Fruit fly (Drosophila melanogaster): Measurements from ENCODE around the gene CG42590.
A peak's percentile ranks its signal among the peaks of the same experiment; 100 is the strongest.

Gene CG42590

DNA sequence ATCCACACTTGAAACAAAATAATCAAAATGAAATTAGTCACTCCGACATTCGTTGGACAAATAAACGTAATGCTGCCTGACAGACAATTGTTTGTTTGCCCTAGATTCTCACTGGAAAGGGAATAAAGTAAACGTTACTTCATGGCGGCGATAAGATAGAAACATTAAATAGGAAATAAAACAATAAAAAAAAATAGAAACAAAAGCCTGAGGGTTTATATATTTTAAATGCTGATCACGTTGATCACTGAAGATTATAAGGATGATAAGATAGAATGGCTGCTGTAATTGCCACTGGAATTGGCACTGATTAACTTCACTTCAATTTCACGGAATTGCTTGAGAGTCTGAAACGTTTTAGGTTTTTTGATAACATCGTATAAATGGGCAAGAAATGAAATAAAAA lies 50.4 kb downstream of the CG42590 start (continued):
- no peak for TF ChIP-seq D (optimal IDR thresholded peaks at IDR 0.05)
- TF ChIP-seq D (GFP tag; optimal IDR thresholded peaks at IDR 0.05) = no peak
- no peak for TF ChIP-seq otp (GFP tag; IDR thresholded peaks at IDR 0.05)
- peak; percentile 68 for TF ChIP-seq CG4707 (GFP tag; optimal IDR thresholded peaks at IDR 0.05)
- no peak for TF ChIP-seq CG31224 (GFP tag; IDR thresholded peaks at IDR 0.05)
- TF ChIP-seq zfh1 (GFP tag; IDR thresholded peaks at IDR 0.05) = no peak
- TF ChIP-seq CG1792 (GFP tag; optimal IDR thresholded peaks at IDR 0.05) = no peak
- TF ChIP-seq CG2875 (GFP tag; optimal IDR thresholded peaks at IDR 0.05) = peak; percentile 37
- no peak for TF ChIP-seq CG10565 (GFP tag; optimal IDR thresholded peaks at IDR 0.05)
- peak; percentile 7 for TF ChIP-seq CG18262 (tag; optimal IDR thresholded peaks at IDR 0.05)
- no peak for TF ChIP-seq B-H1 (GFP tag; IDR thresholded peaks at IDR 0.05)
- no peak for TF ChIP-seq ranshi (GFP tag; IDR thresholded peaks at IDR 0.05)
- TF ChIP-seq Vsx1 (GFP tag; optimal IDR thresholded peaks at IDR 0.05) = peak; percentile 58
- TF ChIP-seq CG17802 (tag; optimal IDR thresholded peaks at IDR 0.05) = no peak
- TF ChIP-seq CG15514 (GFP tag; optimal IDR thresholded peaks at IDR 0.05) = no peak
- peak; percentile 60 for TF ChIP-seq CG7987 (GFP tag; optimal IDR thresholded peaks at IDR 0.05)
- TF ChIP-seq CG11093 (GFP tag; IDR thresholded peaks at IDR 0.05) = no peak
- TF ChIP-seq CG5953 (GFP tag; IDR thresholded peaks at IDR 0.05) = no peak
- TF ChIP-seq Taf1 (GFP tag; IDR thresholded peaks at IDR 0.05) = no peak
- TF ChIP-seq tll (GFP tag; optimal IDR thresholded peaks at IDR 0.05) = no peak
- no peak for TF ChIP-seq gro (GFP tag; optimal IDR thresholded peaks at IDR 0.05)
- no peak for TF ChIP-seq sens-2 (GFP tag; IDR thresholded peaks at IDR 0.05)
- TF ChIP-seq CG33213 (GFP tag; optimal IDR thresholded peaks at IDR 0.05) = no peak
- no peak for TF ChIP-seq Dbx (GFP tag; IDR thresholded peaks at IDR 0.05)
- TF ChIP-seq CG3065 (GFP tag; optimal IDR thresholded peaks at IDR 0.05) = no peak
- no peak for TF ChIP-seq CG43689 (GFP tag; IDR thresholded peaks at IDR 0.05)
- TF ChIP-seq CG13296 (GFP tag; optimal IDR thresholded peaks at IDR 0.05) = peak; percentile 11
- peak; percentile 20 for TF ChIP-seq CG12769 (tag; optimal IDR thresholded peaks at IDR 0.05)
- TF ChIP-seq H2.0 (GFP tag; IDR thresholded peaks at IDR 0.05) = no peak
- TF ChIP-seq nau (GFP tag; optimal IDR thresholded peaks at IDR 0.05) = peak; percentile 23
- TF ChIP-seq CoRest (tag; optimal IDR thresholded peaks at IDR 0.05) = peak; percentile 16
- peak in 1 of 2 experiments; percentile 89 for TF ChIP-seq Eip74EF (GFP tag; optimal IDR thresholded peaks at IDR 0.05)
- no peak for TF ChIP-seq CG8089 (GFP tag; optimal IDR thresholded peaks at IDR 0.05)
- TF ChIP-seq Lhr (GFP tag; optimal IDR thresholded peaks at IDR 0.05) = no peak
- TF ChIP-seq CG17359 (tag; optimal IDR thresholded peaks at IDR 0.05) = peak; percentile 27
- TF ChIP-seq lab (GFP tag; optimal IDR thresholded peaks at IDR 0.05) = no peak
- no peak for TF ChIP-seq CG11560 (tag; IDR thresholded peaks at IDR 0.05)
- TF ChIP-seq pfk (GFP tag; optimal IDR thresholded peaks at IDR 0.05) = no peak
- peak; percentile 61 for TF ChIP-seq sd (tag; optimal IDR thresholded peaks at IDR 0.05)
- no peak for TF ChIP-seq CG12299 (tag; optimal IDR thresholded peaks at IDR 0.05)
- TF ChIP-seq CG17829 (tag; optimal IDR thresholded peaks at IDR 0.05) = no peak
- TF ChIP-seq CG34422 (GFP tag; IDR thresholded peaks at IDR 0.05) = no peak
- no peak for TF ChIP-seq CG2116 (GFP tag; optimal IDR thresholded peaks at IDR 0.05)
- peak; percentile 43 for TF ChIP-seq nerfin-1 (tag; optimal IDR thresholded peaks at IDR 0.05)
- no peak for TF ChIP-seq tup (GFP tag; optimal IDR thresholded peaks at IDR 0.05)
- peak in 1 of 2 experiments; percentile 33 for TF ChIP-seq Hr78 (GFP tag; optimal IDR thresholded peaks at IDR 0.05)
- TF ChIP-seq HLHmδ (GFP tag; optimal IDR thresholded peaks at IDR 0.05) = peak; percentile 12
- no peak for TF ChIP-seq CG5245 (GFP tag; optimal IDR thresholded peaks at IDR 0.05)
- TF ChIP-seq CG13775 (GFP tag; optimal IDR thresholded peaks at IDR 0.05) = no peak
- no peak for TF ChIP-seq CG18011 (GFP tag; optimal IDR thresholded peaks at IDR 0.05)

Measured in whole organism, embryonic.